Worm (Caenorhabditis elegans) whole organism, young adult: Measurements from ENCODE around the gene Y54F10BM.22.

Experiments
- B0261.1 ChIP-seq: sonication (generic microtip); optimal IDR thresholded peaks from 2 replicates; lab custom pipeline; 2016; ENCODE audit warnings: mild to moderate bottlenecking, missing genetic modification characterization, moderate library complexity, missing compliant biosample characterization
- B0336.3 ChIP-seq: fragments of 200-800 bp; sonication (Bioruptor generic); IDR thresholded peaks from 2 replicates; pipeline ENCODE4 v1.3.6; 2022; ENCODE audit warnings: missing genetic modification characterization, missing compliant biosample characterization
- C17E4.6 ChIP-seq: fragments of 200-800 bp; sonication (Bioruptor generic); IDR thresholded peaks from 2 replicates; pipeline ENCODE4 v1.3.6; 2022; ENCODE audit warnings: missing genetic modification reagents, missing genetic modification characterization, missing compliant biosample characterization
- F10E7.11 ChIP-seq: sonication (generic microtip); optimal IDR thresholded peaks from 2 replicates; lab custom pipeline; 2017; ENCODE audit warnings: mild to moderate bottlenecking, missing genetic modification characterization, moderate library complexity, missing compliant biosample characterization
- F23B12.7 ChIP-seq: sonication (generic microtip); optimal IDR thresholded peaks from 2 replicates; lab custom pipeline; 2017; ENCODE audit warnings: missing genetic modification characterization, mild to moderate bottlenecking, missing compliant biosample characterization, antibody characterized with exemption, moderate library complexity; ENCODE audit not compliant: insufficient read depth
- F39B2.1 ChIP-seq: fragments of 200-800 bp; sonication (Bioruptor generic); IDR thresholded peaks from 2 replicates; pipeline ENCODE4 v1.3.6; 2022; ENCODE audit warnings: missing genetic modification reagents, missing genetic modification characterization, missing compliant biosample characterization
- F49E8.2 ChIP-seq: sonication (generic microtip); optimal IDR thresholded peaks from 3 replicates; lab custom pipeline; 2017; ENCODE audit warnings: missing genetic modification characterization, mild to moderate bottlenecking, missing compliant biosample characterization, antibody characterized with exemption, moderate library complexity; ENCODE audit not compliant: insufficient read depth
- F57C9.4 ChIP-seq: sonication (generic microtip); optimal IDR thresholded peaks from 2 replicates; lab custom pipeline; 2017; ENCODE audit warnings: mild to moderate bottlenecking, missing genetic modification characterization, missing compliant biosample characterization
- K12H6.12 ChIP-seq: fragments of 200-800 bp; sonication (Bioruptor generic); optimal IDR thresholded peaks from 2 replicates; lab custom pipeline; 2018; ENCODE audit warnings: mild to moderate bottlenecking, missing genetic modification characterization, missing compliant biosample characterization
- T26A5.8 ChIP-seq: sonication (generic microtip); optimal IDR thresholded peaks from 2 replicates; lab custom pipeline; 2016; ENCODE audit warnings: missing genetic modification characterization, missing compliant biosample characterization
- Y67H2A.10 ChIP-seq: fragments of 200-800 bp; sonication (Bioruptor generic); conservative IDR thresholded peaks from 2 replicates; pipeline ENCODE4 v1.3.6; 2022; ENCODE audit warnings: missing genetic modification reagents, missing genetic modification characterization, missing compliant biosample characterization
- atf-7 ChIP-seq: sonication (generic microtip); optimal IDR thresholded peaks from 2 replicates; lab custom pipeline; 2017; ENCODE audit warnings: mild to moderate bottlenecking, missing genetic modification characterization, missing compliant biosample characterization
- athp-1 ChIP-seq: sonication (generic microtip); optimal IDR thresholded peaks from 2 replicates; lab custom pipeline; 2017; ENCODE audit warnings: mild to moderate bottlenecking, missing genetic modification characterization, missing compliant biosample characterization
- cebp-2 ChIP-seq: fragments of 200-800 bp; sonication (Bioruptor generic); IDR thresholded peaks from 2 replicates; pipeline ENCODE4 v1.3.6; 2022; ENCODE audit warnings: missing genetic modification characterization, missing compliant biosample characterization
- ceh-58 ChIP-seq: fragments of 200-800 bp; sonication (Bioruptor generic); IDR thresholded peaks from 2 replicates; pipeline ENCODE4 v1.3.6; 2022; ENCODE audit warnings: missing genetic modification characterization, missing compliant biosample characterization
- chd-7 ChIP-seq: sonication (generic microtip); optimal IDR thresholded peaks from 2 replicates; lab custom pipeline; 2016; ENCODE audit warnings: mild to moderate bottlenecking, missing genetic modification characterization, moderate library complexity, missing compliant biosample characterization
- die-1 ChIP-seq: sonication (generic microtip); optimal IDR thresholded peaks from 2 replicates; lab custom pipeline; 2016; ENCODE audit warnings: missing genotype, mild to moderate bottlenecking, missing genetic modification characterization, missing compliant biosample characterization
- ekl-4 ChIP-seq: fragments of 200-800 bp; sonication (Bioruptor generic); IDR thresholded peaks from 2 replicates; pipeline ENCODE4 v1.3.6; 2022; ENCODE audit warnings: missing genetic modification reagents, missing genetic modification characterization, missing compliant biosample characterization
- hlh-12 ChIP-seq: sonication (generic microtip); optimal IDR thresholded peaks from 2 replicates; lab custom pipeline; 2016; ENCODE audit warnings: missing genetic modification characterization, missing compliant biosample characterization
- hmg-20 ChIP-seq: fragments of 200-800 bp; sonication (Bioruptor generic); IDR thresholded peaks from 2 replicates; pipeline ENCODE4 v1.3.6; 2022; ENCODE audit warnings: missing genetic modification reagents, missing genetic modification characterization, missing compliant biosample characterization
- hrde-1 ChIP-seq: sonication (generic microtip); optimal IDR thresholded peaks from 2 replicates; lab custom pipeline; 2016; ENCODE audit warnings: missing genetic modification characterization, mild to moderate bottlenecking, missing compliant biosample characterization, moderate library complexity, missing genotype, missing genetic modification reagents, borderline replicate concordance
- let-607 ChIP-seq, 2 experiments: fragments of 200-800 bp in 1 of 2; sonication (Bioruptor generic) in 1 of 2; sonication (generic microtip) in 1 of 2; optimal IDR thresholded peaks; 2 replicates each; lab custom pipeline; 2016 to 2018; ENCODE audit warnings: mild to moderate bottlenecking in 2 of 2, missing compliant biosample characterization in 2 of 2, missing genetic modification characterization in 2 of 2, moderate library complexity in 2 of 2, missing genotype in 1 of 2
- lin-26 ChIP-seq: fragments of 200-800 bp; sonication (Bioruptor generic); IDR thresholded peaks from 2 replicates; pipeline ENCODE4 v1.3.6; 2022; ENCODE audit warnings: missing genetic modification reagents, missing genetic modification characterization, missing compliant biosample characterization
- lin-35 ChIP-seq, 3 experiments: fragments of 150-350 bp in 2 of 3; sonication (generic microtip) in 1 of 3; optimal IDR thresholded peaks; 2 replicates each; lab custom pipeline; 2014 to 2018; ENCODE audit warnings: missing biosample characterization in 3 of 3, missing genetic modification characterization in 3 of 3, missing genetic modification reagents in 3 of 3
- lin-54 ChIP-seq: fragments of 200-800 bp; sonication (Bioruptor generic); optimal IDR thresholded peaks from 2 replicates; lab custom pipeline; 2018; ENCODE audit warnings: mild to moderate bottlenecking, missing genetic modification characterization, missing compliant biosample characterization
- mcd-1 ChIP-seq: fragments of 200-800 bp; sonication (Bioruptor generic); IDR thresholded peaks from 2 replicates; pipeline ENCODE4 v1.3.6; 2022; ENCODE audit warnings: missing genetic modification reagents, missing genetic modification characterization, missing compliant biosample characterization
- nhr-179 ChIP-seq: sonication (generic microtip); optimal IDR thresholded peaks from 2 replicates; lab custom pipeline; 2016; ENCODE audit warnings: mild to moderate bottlenecking, missing genetic modification characterization, missing compliant biosample characterization
- nhr-27 ChIP-seq: fragments of 200-800 bp; sonication (Bioruptor generic); optimal IDR thresholded peaks from 2 replicates; lab custom pipeline; 2018; ENCODE audit warnings: mild to moderate bottlenecking, missing genetic modification characterization, moderate library complexity, missing compliant biosample characterization
- nhr-80 ChIP-seq: sonication (generic microtip); optimal IDR thresholded peaks from 2 replicates; lab custom pipeline; 2016; ENCODE audit warnings: missing genetic modification characterization, missing compliant biosample characterization
- nhr-90 ChIP-seq: sonication (generic microtip); optimal IDR thresholded peaks from 2 replicates; lab custom pipeline; 2016; ENCODE audit warnings: missing genotype, mild to moderate bottlenecking, missing genetic modification characterization, missing compliant biosample characterization
- pha-4 ChIP-seq: fragments of 150-350 bp; sonication (generic microtip); optimal IDR thresholded peaks from 2 replicates; lab custom pipeline; 2014; ENCODE audit warnings: missing biosample characterization, missing genetic modification reagents, missing genetic modification characterization
- rcor-1 ChIP-seq: fragments of 200-800 bp; sonication (Bioruptor generic); IDR thresholded peaks from 2 replicates; pipeline ENCODE4 v1.3.6; 2022; ENCODE audit warnings: missing genetic modification reagents, missing genetic modification characterization, missing compliant biosample characterization
- sptf-2 ChIP-seq: fragments of 200-800 bp; sonication (Bioruptor generic); optimal IDR thresholded peaks from 2 replicates; lab custom pipeline; 2018; ENCODE audit warnings: mild to moderate bottlenecking, missing genetic modification characterization, missing compliant biosample characterization
- tlf-1 ChIP-seq: fragments of 200-800 bp; sonication (Bioruptor generic); optimal IDR thresholded peaks from 2 replicates; lab custom pipeline; 2018; ENCODE audit warnings: mild to moderate bottlenecking, missing genetic modification characterization, missing compliant biosample characterization
- unc-130 ChIP-seq: sonication (generic microtip); optimal IDR thresholded peaks from 2 replicates; lab custom pipeline; 2016; ENCODE audit warnings: missing genetic modification reagents, missing genetic modification characterization, missing compliant biosample characterization

Gene Y54F10BM.22

ce11 chrIII:2265986-2266701 is 14.6 kb upstream of the Y54F10BM.22 start, which contains the start of gene fbxa-9:
Gene fbxa-9, plus strand, starts transcription at chrIII:2266651.
- TF ChIP-seq unc-130 (GFP tag; lab: Kevin White, UChicago): no peak
- TF ChIP-seq F57C9.4 (tag; lab: Kevin White, UChicago): no peak
- TF ChIP-seq chd-7 (tag; lab: Kevin White, UChicago): no peak
- no peak for TF ChIP-seq C17E4.6 (GFP tag; lab: Robert Waterston, UW)
- no peak for TF ChIP-seq nhr-90 (tag; lab: Kevin White, UChicago)
- no peak for TF ChIP-seq let-607 (tag; optimal IDR thresholded peaks at IDR 0.05; lab: Kevin White, UChicago)
- TF ChIP-seq hrde-1 (tag; lab: Kevin White, UChicago): no peak
- no peak for TF ChIP-seq B0261.1 (tag; lab: Kevin White, UChicago)
- TF ChIP-seq lin-26 (GFP tag; lab: Robert Waterston, UW): no peak

ce11 chrIII:2271016-2271590 is 9.6 kb upstream of the Y54F10BM.22 start:
- peak; percentile 71; the same call in 1 of the 2 replicates for TF ChIP-seq mcd-1

- TF ChIP-seq nhr-80 (tag; lab: Kevin White, UChicago) (peak; percentile 5), nhr-179 (tag; lab: Kevin White, UChicago) (no peak), F49E8.2 (tag; lab: Kevin White, UChicago) (no peak), Y67H2A.10 (no peak), B0336.3 (GFP tag; lab: Robert Waterston, UW) (no peak)
Observed at ce11 chrIII:2272075-2272474, 8.6 kb upstream of the Y54F10BM.22 start, which contains the start of gene fbxa-48. Gene fbxa-48, minus strand, starts transcription at chrIII:2272175.

ce11 chrIII:2272732-2273131 is 8.0 kb upstream of the Y54F10BM.22 start, which contains the start of gene fbxa-39:
Gene fbxa-39, plus strand, starts transcription at chrIII:2273032.
- TF ChIP-seq K12H6.12 (no peak), chd-7 (tag; lab: Kevin White, UChicago) (no peak), B0336.3 (GFP tag; lab: Robert Waterston, UW) (no peak), ceh-58 (no peak), F23B12.7 (tag; lab: Kevin White, UChicago) (no peak), athp-1 (tag; lab: Kevin White, UChicago) (no peak), tlf-1 (GFP tag; lab: Kevin White, UChicago) (no peak), sptf-2 (GFP tag; lab: Kevin White, UChicago) (no peak), cebp-2 (no peak), mcd-1 (no peak), pha-4 (no peak), T26A5.8 (no peak), rcor-1 (no peak)

- no peak for TF ChIP-seq tlf-1 (GFP tag; lab: Kevin White, UChicago)
- no peak for TF ChIP-seq hmg-20
- TF ChIP-seq chd-7 (tag; lab: Kevin White, UChicago): no peak
- no peak for TF ChIP-seq F10E7.11 (tag; lab: Kevin White, UChicago)
- no peak for TF ChIP-seq F39B2.1
- no peak for TF ChIP-seq athp-1 (tag; lab: Kevin White, UChicago)
- no peak for TF ChIP-seq lin-54 (GFP tag; lab: Kevin White, UChicago)
- no peak for TF ChIP-seq nhr-27 (tag; lab: Kevin White, UChicago)
- no peak for TF ChIP-seq hlh-12
- TF ChIP-seq ekl-4 (GFP tag; lab: Robert Waterston, UW): no peak
- no peak for TF ChIP-seq atf-7 (tag; lab: Kevin White, UChicago)
- TF ChIP-seq lin-35 (GFP tag; optimal IDR thresholded peaks at IDR 0.05; lab: Kevin White, UChicago): no peak
- no peak for TF ChIP-seq B0261.1 (tag; lab: Kevin White, UChicago)
- TF ChIP-seq Y67H2A.10: no peak
- no peak for TF ChIP-seq die-1 (tag; lab: Kevin White, UChicago)
Observed at ce11 chrIII:2276842-2277241, 3.9 kb upstream of the Y54F10BM.22 start, which contains the start of gene Y54F10BM.21. Gene Y54F10BM.21, plus strand, starts transcription at chrIII:2277142.
